Fruit fly (Drosophila melanogaster): Measurements from ENCODE around the gene Mur18B.

Mur18B gene

DNA sequence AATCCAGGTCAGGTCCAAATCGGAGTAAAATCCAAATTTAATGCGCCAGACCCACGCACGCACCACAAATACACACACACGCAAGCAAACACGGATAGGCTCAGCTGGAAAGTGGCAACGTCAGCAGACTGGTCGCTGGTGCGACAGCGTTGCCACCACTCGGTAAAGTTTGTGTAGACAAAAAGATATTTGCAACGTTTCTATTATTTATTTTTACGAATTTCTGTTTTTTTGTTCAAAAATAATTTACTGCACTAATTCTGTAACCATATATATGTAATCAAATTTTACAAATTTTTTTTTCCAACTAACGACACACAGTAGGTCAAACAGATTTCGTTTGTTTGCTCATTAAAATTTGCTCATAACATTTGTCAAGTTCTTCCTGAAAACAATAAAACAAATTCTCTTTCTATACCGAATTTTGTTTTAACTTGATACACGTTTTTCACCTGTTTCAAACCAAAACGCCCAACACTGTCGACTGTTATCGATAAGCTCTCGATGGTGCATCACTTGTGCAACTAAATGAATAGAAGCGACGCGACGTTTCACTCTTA, 33.3 kb upstream of the Mur18B start, which contains the start of the genes CG7556 and CG7453 (continued):
- TF ChIP-seq Sin3A (optimal IDR thresholded peaks at IDR 0.05) (peak; percentile 65), sima (GFP tag; optimal IDR thresholded peaks at IDR 0.05) (peak; percentile 33), CG12155 (GFP tag; optimal IDR thresholded peaks at IDR 0.05) (peak; percentile 65), psq (GFP tag; optimal IDR thresholded peaks at IDR 0.05) (peak; percentile 29), tup (GFP tag; optimal IDR thresholded peaks at IDR 0.05) (peak; percentile 33), CG1792 (GFP tag; optimal IDR thresholded peaks at IDR 0.05) (no peak), Bgb (GFP tag; IDR thresholded peaks at IDR 0.05; ENCODE audit: partially characterized antibody) (no peak), CG10543 (GFP tag; optimal IDR thresholded peaks at IDR 0.05) (peak; percentile 81), HLH3B (GFP tag; IDR thresholded peaks at IDR 0.05) (peak; percentile 61; the same call in 1 of the 2 replicates), CG4617 (GFP tag; optimal IDR thresholded peaks at IDR 0.05; ENCODE audit: borderline replicate concordance) (peak; percentile 38), Rx (GFP tag; IDR thresholded peaks at IDR 0.05) (no peak; the same call in 1 of the 2 replicates), CG31388 (GFP tag; optimal IDR thresholded peaks at IDR 0.05) (peak; percentile 9), HmgZ (tag; optimal IDR thresholded peaks at IDR 0.05) (peak; percentile 57), nom (GFP tag; optimal IDR thresholded peaks at IDR 0.05) (peak; percentile 15), Mes4 (GFP tag; optimal IDR thresholded peaks at IDR 0.05) (peak; percentile 54), CG8924 (tag; optimal IDR thresholded peaks at IDR 0.05) (peak; percentile 61), ci (GFP tag; IDR thresholded peaks at IDR 0.05) (no peak; the same call in 2 of the 3 replicates), CG15269 (tag; optimal IDR thresholded peaks at IDR 0.05) (peak; percentile 77), CG12299 (tag; optimal IDR thresholded peaks at IDR 0.05) (peak; percentile 35)

DNA sequence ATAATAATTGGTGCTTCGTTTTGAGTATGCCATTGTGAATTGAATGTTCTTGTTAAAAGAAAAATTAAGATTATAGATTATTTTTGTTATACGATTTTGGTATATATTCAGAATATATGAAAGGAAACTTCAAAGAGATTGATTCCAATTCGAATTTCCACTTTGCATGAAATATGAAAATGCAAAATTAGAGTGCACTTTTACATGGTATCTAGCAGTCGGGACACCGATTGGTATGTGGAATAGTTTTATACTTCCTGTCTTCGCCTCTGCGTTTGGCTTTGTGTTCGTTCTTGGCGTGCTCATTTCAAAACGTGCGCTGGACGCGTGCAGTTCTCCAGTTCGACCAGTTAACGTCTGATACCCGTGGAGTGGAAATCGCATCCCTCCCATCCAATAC, 29.9 kb upstream of the Mur18B start, which contains the start of gene CG33253:
Gene CG33253 (plus strand): TSS at position 301 of the 400 bp plus-strand sequence.
- no peak for TF ChIP-seq phol (tag; optimal IDR thresholded peaks at IDR 0.05)
- no peak for TF ChIP-seq CG15601 (tag; optimal IDR thresholded peaks at IDR 0.05)
- TF ChIP-seq CG17359 (tag; optimal IDR thresholded peaks at IDR 0.05): no peak
- TF ChIP-seq Gug (GFP tag; IDR thresholded peaks at IDR 0.05): no peak
- TF ChIP-seq Camta (GFP tag; optimal IDR thresholded peaks at IDR 0.05): no peak
- TF ChIP-seq CG15073 (GFP tag; optimal IDR thresholded peaks at IDR 0.05): no peak
- no peak for TF ChIP-seq Six4 (GFP tag; optimal IDR thresholded peaks at IDR 0.05)
- peak; percentile 17 for TF ChIP-seq gem (tag; optimal IDR thresholded peaks at IDR 0.05)
- no peak for TF ChIP-seq ERR (GFP tag; optimal IDR thresholded peaks at IDR 0.05)
- TF ChIP-seq CG7372 (GFP tag; IDR thresholded peaks at IDR 0.05): no peak
- TF ChIP-seq trem (tag; optimal IDR thresholded peaks at IDR 0.05): no peak
- no peak for TF ChIP-seq CG7357 (GFP tag; IDR thresholded peaks at IDR 0.05)
- TF ChIP-seq rib (GFP tag; IDR thresholded peaks at IDR 0.05): no peak
- peak; percentile 1 for TF ChIP-seq CG10267 (tag; optimal IDR thresholded peaks at IDR 0.05)
- peak; percentile 44 for TF ChIP-seq CG18262 (tag; optimal IDR thresholded peaks at IDR 0.05)
- TF ChIP-seq pan (optimal IDR thresholded peaks at IDR 0.05): peak in 1 of 2 experiments; percentile 33
- TF ChIP-seq pan (GFP tag; optimal IDR thresholded peaks at IDR 0.05 in 1 of 2, IDR thresholded peaks at IDR 0.05 in 1 of 2): peak in 1 of 2 experiments; percentile 9
- no peak for TF ChIP-seq ash1 (GFP tag; optimal IDR thresholded peaks at IDR 0.05)
- peak in 1 of 3 experiments; percentile 17 for TF ChIP-seq lola (GFP tag; optimal IDR thresholded peaks at IDR 0.05)
- no peak for TF ChIP-seq CG2116 (GFP tag; optimal IDR thresholded peaks at IDR 0.05)
- no peak for TF ChIP-seq gcm (GFP tag; optimal IDR thresholded peaks at IDR 0.05)
- no peak for TF ChIP-seq CG8290 (GFP tag; optimal IDR thresholded peaks at IDR 0.05)
- TF ChIP-seq CG8290 (tag; optimal IDR thresholded peaks at IDR 0.05): no peak
- no peak for TF ChIP-seq CG34376 (GFP tag; optimal IDR thresholded peaks at IDR 0.05)
- no peak for TF ChIP-seq tll (GFP tag; optimal IDR thresholded peaks at IDR 0.05)
- peak; percentile 63 for TF ChIP-seq Med (GFP tag)
- TF ChIP-seq CG7556 (GFP tag; optimal IDR thresholded peaks at IDR 0.05): peak; percentile 17
- TF ChIP-seq CG17361 (GFP tag; IDR thresholded peaks at IDR 0.05): peak; percentile 45; the same call in 1 of the 3 replicates
- no peak for TF ChIP-seq Hand (GFP tag; optimal IDR thresholded peaks at IDR 0.05)
- peak; percentile 27 for TF ChIP-seq D19B (GFP tag; optimal IDR thresholded peaks at IDR 0.05)
- TF ChIP-seq CG10979 (tag; optimal IDR thresholded peaks at IDR 0.05): peak; percentile 11
- TF ChIP-seq row (GFP tag; IDR thresholded peaks at IDR 0.05): 0 out of 3 replicates have a peak, but pooled peaks have one; percentile 37
